Worm (Caenorhabditis elegans): ENCODE results near the gene R02C2.1.
"Not testable (repeated sequence)": the region's sequence is repeated elsewhere in the genome, so short reads cannot be mapped to it uniquely, and the experiment has no call there.

R02C2.1 gene

DNA sequence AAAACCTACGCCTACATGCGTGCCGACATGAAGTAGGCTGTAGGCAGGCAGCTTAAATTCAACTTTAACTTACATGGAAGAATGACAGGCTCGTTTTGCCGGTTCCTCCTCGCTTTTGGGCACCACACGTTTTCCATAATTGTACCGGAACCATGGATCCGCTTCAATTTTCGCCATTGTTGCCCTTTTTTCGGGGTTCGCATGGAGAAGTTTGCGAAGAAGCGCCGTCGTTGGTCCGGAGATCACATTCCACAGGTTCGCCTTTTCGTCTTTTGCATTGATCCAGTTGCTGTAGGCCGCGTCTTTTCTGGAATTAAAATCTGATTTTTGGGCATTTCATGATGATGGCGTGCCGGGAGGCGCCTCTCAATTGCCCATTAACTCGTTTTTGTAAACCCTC, 982 bp downstream of the R02C2.1 start:
- TF ChIP-seq nhr-2 (tag; optimal IDR thresholded peaks at IDR 0.05) (no peak), nhr-76 (tag; optimal IDR thresholded peaks at IDR 0.05) (no peak), zip-8 (tag; optimal IDR thresholded peaks at IDR 0.05) (no peak), ceh-83 (GFP tag; optimal IDR thresholded peaks at IDR 0.05) (no peak), ceh-43 (GFP tag; optimal IDR thresholded peaks at IDR 0.05) (no peak), M03D4.4 (tag; optimal IDR thresholded peaks at IDR 0.05) (no peak)

DNA sequence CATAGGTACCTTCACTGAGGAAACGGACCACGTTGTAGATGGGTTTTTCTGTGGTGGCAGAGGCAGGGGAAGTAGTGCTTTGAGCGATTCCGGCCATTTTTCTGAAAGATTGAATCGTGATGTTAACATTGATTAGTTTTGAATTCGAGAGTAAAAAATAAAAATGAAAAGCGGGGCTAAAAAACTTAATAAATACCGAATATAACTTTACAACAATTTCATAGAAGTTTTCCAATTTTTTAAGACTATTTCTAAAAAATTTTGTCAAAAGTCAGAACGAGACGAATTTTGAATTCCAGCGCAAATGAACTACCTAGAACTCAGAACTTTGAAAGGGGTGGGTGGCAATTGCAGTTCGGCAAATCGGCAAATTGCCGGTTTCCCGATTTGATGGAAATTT, 3.4 kb downstream of the R02C2.1 start, which contains the start of gene kin-33:
TSS of gene kin-33 (minus strand) at position 101 of the 400 bp plus-strand sequence.
- TF ChIP-seq M03D4.4 (tag; optimal IDR thresholded peaks at IDR 0.05) (no peak), ham-2 (GFP tag; optimal IDR thresholded peaks at IDR 0.05) (no peak), snpc-4 (tag; optimal IDR thresholded peaks at IDR 0.05) (no peak), lsy-2 (tag; optimal IDR thresholded peaks at IDR 0.05) (no peak), ztf-11 (tag; optimal IDR thresholded peaks at IDR 0.05) (no peak)

DNA sequence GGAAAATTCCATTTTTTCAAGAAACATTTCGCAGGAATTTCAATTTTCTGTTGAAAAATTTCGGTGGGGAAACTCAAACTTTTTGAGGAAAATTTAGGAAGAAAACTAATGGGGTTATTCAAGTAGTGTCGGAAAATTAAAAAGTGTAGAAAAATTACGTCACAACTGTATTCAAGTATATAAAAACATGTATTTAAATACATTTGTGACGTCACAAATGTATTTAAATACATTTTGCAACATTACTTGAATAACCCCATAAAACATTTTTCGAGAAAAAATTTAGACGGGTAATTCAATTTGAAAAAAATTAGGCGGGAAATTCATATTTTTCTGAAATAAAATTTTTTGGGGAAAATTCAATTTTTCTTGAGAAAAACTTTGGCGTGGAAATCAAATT, 16.0 kb downstream of the R02C2.1 start:
- peak; percentile 91 for TF ChIP-seq zip-8 (tag; optimal IDR thresholded peaks at IDR 0.05)

DNA sequence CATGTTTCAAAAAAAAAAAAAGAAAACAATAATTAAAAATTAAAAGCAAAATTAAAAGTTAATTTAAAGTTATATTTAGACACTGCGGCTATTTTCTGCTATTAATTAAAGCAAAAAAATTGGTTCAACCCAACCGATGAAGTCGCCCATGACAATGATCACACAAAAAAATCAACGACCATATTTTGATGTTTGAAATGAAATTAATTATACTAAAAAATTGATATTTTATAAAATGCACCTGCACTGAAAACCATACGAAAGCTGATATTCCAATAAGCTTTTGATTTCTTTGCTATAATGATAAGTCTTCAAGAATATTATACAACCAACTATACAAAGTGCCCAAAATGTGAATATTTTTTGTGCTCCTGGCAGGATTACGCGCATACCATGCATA, 18.4 kb downstream of the R02C2.1 start, which contains the start of gene srh-80:
TSS of gene srh-80 (plus strand) at position 301 of the 400 bp plus-strand sequence.
- no peak for TF ChIP-seq unc-62 (GFP tag; optimal IDR thresholded peaks at IDR 0.05)
- TF ChIP-seq ceh-43 (GFP tag; optimal IDR thresholded peaks at IDR 0.05), result no peak
- no peak for TF ChIP-seq bed-3 (GFP tag; optimal IDR thresholded peaks at IDR 0.05)
- TF ChIP-seq ces-1 (GFP tag; optimal IDR thresholded peaks at IDR 0.05), result no peak
- TF ChIP-seq lsy-2 (tag; optimal IDR thresholded peaks at IDR 0.05), result no peak
- no peak for TF ChIP-seq hlh-1 (tag; optimal IDR thresholded peaks at IDR 0.05)
- TF ChIP-seq unc-120 (tag; optimal IDR thresholded peaks at IDR 0.05; ENCODE audit: poor library complexity, severe bottlenecking), result no peak
- TF ChIP-seq nhr-237 (tag; optimal IDR thresholded peaks at IDR 0.05), result no peak
- TF ChIP-seq unc-39 (tag; optimal IDR thresholded peaks at IDR 0.05), result no peak
- no peak for TF ChIP-seq nhr-76 (tag; optimal IDR thresholded peaks at IDR 0.05)
- no peak for TF ChIP-seq mab-5 (tag; optimal IDR thresholded peaks at IDR 0.05)
- no peak for TF ChIP-seq cnd-1 (tag; optimal IDR thresholded peaks at IDR 0.05)
- no peak for TF ChIP-seq nhr-12 (tag; optimal IDR thresholded peaks at IDR 0.05)
- no peak for TF ChIP-seq nhr-2 (tag; optimal IDR thresholded peaks at IDR 0.05)
- TF ChIP-seq ztf-11 (tag; optimal IDR thresholded peaks at IDR 0.05), result no peak
- TF ChIP-seq lin-32 (GFP tag; optimal IDR thresholded peaks at IDR 0.05), result no peak
- no peak for TF ChIP-seq elt-1 (tag; optimal IDR thresholded peaks at IDR 0.05; ENCODE audit: borderline replicate concordance, insufficient read depth)
- TF ChIP-seq elt-3 (tag; optimal IDR thresholded peaks at IDR 0.05), result no peak

DNA sequence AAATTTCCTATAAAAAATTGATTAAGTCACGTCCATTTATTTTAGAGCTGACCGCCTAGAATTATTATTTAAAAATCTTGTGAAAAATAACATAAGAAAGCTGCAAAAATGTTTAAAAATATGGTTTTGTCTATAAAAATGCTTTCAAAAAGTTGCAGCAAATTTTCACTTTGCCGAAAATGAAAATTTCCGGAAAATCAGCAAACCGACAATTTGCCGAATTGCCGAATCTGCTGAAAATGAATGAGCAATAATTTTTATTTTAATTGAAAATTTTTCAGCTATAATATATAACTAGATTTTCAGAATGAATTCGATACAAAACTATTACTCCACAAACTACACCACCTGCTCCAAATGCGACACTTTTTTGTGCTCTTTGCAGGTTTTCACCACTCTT, 21.1 kb downstream of the R02C2.1 start, which contains the start of gene srh-78:
TSS of gene srh-78 (plus strand) at position 301 of the 400 bp plus-strand sequence.
- TF ChIP-seq blmp-1 (tag; optimal IDR thresholded peaks at IDR 0.05) (no peak), drap-1 (GFP tag; optimal IDR thresholded peaks at IDR 0.05) (no peak), unc-120 (tag; optimal IDR thresholded peaks at IDR 0.05; ENCODE audit: poor library complexity, severe bottlenecking) (no peak)

DNA sequence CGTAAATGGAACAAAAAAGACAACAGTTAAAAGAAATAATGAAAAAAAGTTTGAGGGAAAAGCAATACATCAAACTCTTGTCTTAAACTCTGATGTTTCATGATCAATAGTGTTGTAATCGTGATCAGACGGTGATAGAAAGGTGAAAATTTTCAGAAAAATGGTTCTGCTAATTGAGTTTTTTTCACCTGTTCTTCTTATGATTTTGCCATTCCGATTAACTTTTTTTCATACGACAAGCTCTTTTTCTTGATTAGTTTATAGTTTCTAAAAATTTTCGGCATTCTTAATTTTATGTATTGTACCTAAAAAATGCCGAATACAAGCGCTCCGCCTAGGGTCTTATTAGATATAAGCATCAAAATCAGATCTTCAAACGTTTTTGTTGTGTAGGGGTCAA, 22.3 kb downstream of the R02C2.1 start:
- no peak for TF ChIP-seq bed-3 (GFP tag; optimal IDR thresholded peaks at IDR 0.05)

DNA sequence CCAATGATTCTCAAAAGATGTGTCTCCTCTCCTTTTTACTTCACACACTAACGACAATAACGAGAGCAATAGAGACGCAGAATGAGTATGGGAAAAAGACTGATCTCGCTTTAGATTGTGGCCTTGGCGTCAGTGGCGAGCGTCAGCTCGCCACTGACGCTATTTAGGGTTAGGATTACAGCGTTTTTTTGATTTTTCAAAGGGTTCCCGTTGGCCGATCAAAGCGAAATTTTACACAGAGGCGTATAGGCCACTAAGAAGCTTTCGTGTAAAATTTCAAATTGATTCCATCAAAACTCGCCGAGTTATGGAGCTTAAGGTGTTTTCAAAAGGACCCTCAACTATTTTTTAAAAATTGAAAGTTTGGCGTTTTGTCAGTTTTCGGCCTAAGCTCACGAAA, 25.3 kb downstream of the R02C2.1 start, which contains the start of gene DC2.5:
TSS of gene DC2.5 (minus strand) at position 101 of the 400 bp plus-strand sequence.
- TF ChIP-seq M03D4.4 (tag; optimal IDR thresholded peaks at IDR 0.05); lin-13 (tag; optimal IDR thresholded peaks at IDR 0.05); ceh-83 (GFP tag; optimal IDR thresholded peaks at IDR 0.05): not testable (repeated sequence)

Measured in whole organism, mixed stage, embryonic.